Worm (Caenorhabditis elegans) whole organism, late embryonic: ENCODE results near the gene crn-6.

Source experiments
- C08G9.2 ChIP-seq: sonication (generic microtip); optimal IDR thresholded peaks from 2 replicates; lab custom pipeline; 2016; ENCODE audit warnings: mild to moderate bottlenecking, missing genetic modification characterization, moderate library complexity, missing compliant biosample characterization
- F13H6.1 ChIP-seq: sonication (generic microtip); optimal IDR thresholded peaks from 2 replicates; lab custom pipeline; 2016; ENCODE audit warnings: missing genetic modification characterization, missing compliant biosample characterization
- ama-1 ChIP-seq: fragments of 150-350 bp; optimal IDR thresholded peaks from 2 replicates; lab custom pipeline; 2014
- ceh-14 ChIP-seq: sonication (generic microtip); optimal IDR thresholded peaks from 2 replicates; lab custom pipeline; 2016; ENCODE audit warnings: missing genotype, missing genetic modification characterization, missing compliant biosample characterization
- ceh-22 ChIP-seq: sonication (generic microtip); optimal IDR thresholded peaks from 2 replicates; lab custom pipeline; 2017; ENCODE audit warnings: missing biosample characterization, missing genetic modification characterization
- dmd-4 ChIP-seq: sonication (generic microtip); optimal IDR thresholded peaks from 2 replicates; lab custom pipeline; 2016; ENCODE audit warnings: borderline replicate concordance, missing genetic modification characterization, missing compliant biosample characterization
- elt-2 ChIP-seq: sonication (generic microtip); optimal IDR thresholded peaks from 2 replicates; lab custom pipeline; 2016; ENCODE audit warnings: missing genetic modification reagents, missing genetic modification characterization, missing compliant biosample characterization
- fkh-10 ChIP-seq: fragments of 150-350 bp; optimal IDR thresholded peaks from 2 replicates; lab custom pipeline; 2014; ENCODE audit warnings: missing biosample characterization, missing genetic modification reagents, missing genetic modification characterization
- hlh-6 ChIP-seq: sonication (generic microtip); optimal IDR thresholded peaks from 2 replicates; lab custom pipeline; 2016; ENCODE audit warnings: missing genotype, missing genetic modification characterization, missing compliant biosample characterization
- odd-2 ChIP-seq: sonication (generic microtip); optimal IDR thresholded peaks from 2 replicates; lab custom pipeline; 2017; ENCODE audit warnings: antibody characterized with exemption, mild to moderate bottlenecking, missing genetic modification characterization, missing compliant biosample characterization
- pag-3 ChIP-seq: sonication (generic microtip); optimal IDR thresholded peaks from 2 replicates; lab custom pipeline; 2016; ENCODE audit warnings: missing compliant biosample characterization, missing genetic modification characterization, borderline replicate concordance
- unc-55 ChIP-seq: sonication (generic microtip); optimal IDR thresholded peaks from 2 replicates; lab custom pipeline; 2017; ENCODE audit warnings: missing biosample characterization, missing genetic modification reagents, missing genetic modification characterization
- unc-86 ChIP-seq: sonication (generic microtip); optimal IDR thresholded peaks from 2 replicates; lab custom pipeline; 2016; ENCODE audit warnings: missing genetic modification characterization, missing compliant biosample characterization
- zip-5 ChIP-seq: sonication (generic microtip); optimal IDR thresholded peaks from 2 replicates; lab custom pipeline; 2016; ENCODE audit warnings: missing genetic modification characterization, missing compliant biosample characterization

DNA sequence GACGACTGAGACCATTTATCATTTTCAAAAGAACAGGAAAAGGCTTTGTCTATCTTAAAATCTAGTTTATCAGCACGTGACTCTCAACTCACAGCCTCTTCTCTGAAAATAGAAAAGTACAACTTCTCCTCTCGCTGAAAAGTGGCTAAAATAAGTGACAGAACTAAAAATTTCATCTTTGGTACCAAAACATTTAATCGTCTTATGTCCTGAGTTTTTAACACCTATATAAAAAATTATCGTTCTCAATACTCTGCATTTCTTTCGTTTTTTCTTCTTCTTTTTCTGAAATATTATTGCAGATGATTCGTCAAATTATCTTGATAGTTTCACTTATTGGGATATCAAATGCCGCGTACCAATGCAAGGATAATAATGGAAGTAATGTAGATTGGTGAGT, at the start of gene crn-6:
- TF ChIP-seq ceh-22 (tag; lab: Kevin White, UChicago) (no peak), elt-2 (tag; lab: Kevin White, UChicago) (no peak), hlh-6 (tag; lab: Kevin White, UChicago) (no peak), odd-2 (tag; lab: Kevin White, UChicago) (no peak), unc-55 (GFP tag; lab: Kevin White, UChicago) (no peak), F13H6.1 (tag; lab: Kevin White, UChicago) (no peak), fkh-10 (GFP tag; lab: Kevin White, UChicago) (no peak), C08G9.2 (tag; lab: Kevin White, UChicago) (no peak), pag-3 (tag; lab: Kevin White, UChicago) (no peak), dmd-4 (tag; lab: Kevin White, UChicago) (no peak), ama-1 (lab: Kevin White, UChicago) (no peak), zip-5 (no peak), unc-86 (no peak), ceh-14 (tag; lab: Kevin White, UChicago) (no peak)
